Worm (Caenorhabditis elegans) whole organism, L1 larva: ENCODE results near the gene spcs-2.

ENCODE experiments used
- F16B12.6 ChIP-seq: fragments of 150-350 bp; optimal IDR thresholded peaks from 2 replicates; lab custom pipeline; 2014; ENCODE audit warnings: missing biosample characterization, missing genetic modification characterization
- tbx-2 ChIP-seq: sonication (generic microtip); optimal IDR thresholded peaks from 2 replicates; lab custom pipeline; 2016; ENCODE audit warnings: missing genetic modification characterization, missing compliant biosample characterization

spcs-2 gene

ce11 chrIII:12919882-12920281 lies 45.1 kb downstream of the spcs-2 start (continued):
- TF ChIP-seq tbx-2 (tag; lab: Kevin White, UChicago): peak; percentile 8

DNA sequence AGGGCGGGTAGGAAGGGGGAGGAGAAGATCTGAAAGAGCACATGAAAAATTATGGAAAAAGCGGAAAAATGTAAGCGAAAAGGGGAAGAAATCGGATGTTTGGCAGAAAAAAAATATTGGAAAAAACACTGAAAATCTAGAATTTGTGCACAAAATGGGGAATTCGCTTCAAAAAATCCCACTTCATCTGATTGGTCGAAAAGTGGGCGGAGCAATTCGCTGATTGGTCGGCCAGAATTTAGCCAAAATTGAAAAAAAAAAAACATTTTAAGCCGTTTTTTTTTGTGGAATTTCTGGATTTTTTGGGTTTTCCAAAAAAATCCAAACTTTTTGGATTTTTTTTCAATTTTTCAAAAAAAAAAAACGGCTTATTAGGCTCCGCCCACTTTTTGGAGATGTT lies 46.0 kb downstream of the spcs-2 start:
- TF ChIP-seq F16B12.6 (tag; lab: Kevin White, UChicago): no peak
